Worm (Caenorhabditis elegans) whole organism, dauer: Measurements from ENCODE around the gene dod-22.

Experiments
- unc-62 ChIP-seq: sonication (generic microtip); optimal IDR thresholded peaks from 2 replicates; lab custom pipeline; 2017; ENCODE audit warnings: missing biosample characterization, missing genetic modification reagents, missing genetic modification characterization

Gene dod-22

DNA sequence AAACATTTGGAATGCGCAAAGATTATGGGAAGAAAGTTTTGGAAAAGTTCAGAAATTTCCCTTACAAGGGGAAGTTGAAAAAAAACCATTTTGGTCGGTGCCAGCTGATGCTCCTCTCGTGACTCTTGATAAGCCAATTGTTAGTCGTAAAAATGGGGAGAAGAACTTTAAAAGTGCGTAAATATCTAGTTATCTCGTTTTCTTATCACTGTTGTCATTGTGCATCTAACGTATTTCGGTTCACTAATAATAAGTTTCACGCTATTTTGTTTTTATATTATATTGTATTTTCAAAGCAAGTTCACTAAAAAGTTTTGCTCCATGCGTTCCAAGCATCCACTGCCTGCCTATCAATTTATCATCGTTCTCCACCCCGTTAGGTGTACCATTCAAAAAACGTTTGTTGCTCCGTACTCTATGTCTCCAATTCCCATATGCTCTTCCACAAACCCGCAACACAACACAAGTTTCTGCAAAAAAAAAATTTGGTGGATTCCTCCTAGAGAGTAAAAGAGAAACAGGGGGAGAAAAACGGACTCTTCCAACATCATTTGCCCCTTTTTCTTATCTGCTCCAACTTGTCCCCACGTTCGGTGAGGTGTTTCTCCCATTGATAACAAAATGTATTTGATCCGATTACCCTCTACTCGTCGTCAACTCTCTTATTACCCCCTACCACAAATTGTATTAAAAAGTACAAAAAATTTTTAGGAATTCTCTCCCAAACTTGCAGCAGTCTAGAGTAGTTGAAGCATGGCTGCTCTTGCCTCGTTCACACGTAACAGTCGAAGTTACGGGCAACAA lies 43.4 kb downstream of the dod-22 start, which contains the start of gene mbk-2:
mbk-2 (plus strand) TSS at position 754 of the 804 bp plus-strand sequence.
- no peak for TF ChIP-seq unc-62 (GFP tag; lab: Kevin White, UChicago)

DNA sequence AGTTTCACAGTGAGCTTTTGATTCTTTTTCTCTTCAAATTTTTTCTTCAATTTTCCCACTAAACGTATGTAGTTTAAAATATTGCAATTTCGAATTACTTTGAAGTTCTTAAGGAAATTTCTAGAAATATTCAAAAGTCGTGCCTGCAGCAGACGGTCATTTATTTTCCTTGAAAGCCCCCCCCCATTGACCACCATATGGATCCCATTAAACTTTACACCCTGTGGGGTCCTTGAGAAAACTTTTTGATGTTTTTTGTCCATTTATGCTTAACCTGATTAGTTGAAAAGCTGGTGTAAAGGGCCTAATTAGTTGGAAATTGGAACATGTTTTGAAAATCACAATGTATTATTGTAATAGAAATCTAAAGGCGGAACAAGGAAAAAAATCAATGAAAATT lies 44.3 kb downstream of the dod-22 start:
- no peak for TF ChIP-seq unc-62 (GFP tag; lab: Kevin White, UChicago)

DNA sequence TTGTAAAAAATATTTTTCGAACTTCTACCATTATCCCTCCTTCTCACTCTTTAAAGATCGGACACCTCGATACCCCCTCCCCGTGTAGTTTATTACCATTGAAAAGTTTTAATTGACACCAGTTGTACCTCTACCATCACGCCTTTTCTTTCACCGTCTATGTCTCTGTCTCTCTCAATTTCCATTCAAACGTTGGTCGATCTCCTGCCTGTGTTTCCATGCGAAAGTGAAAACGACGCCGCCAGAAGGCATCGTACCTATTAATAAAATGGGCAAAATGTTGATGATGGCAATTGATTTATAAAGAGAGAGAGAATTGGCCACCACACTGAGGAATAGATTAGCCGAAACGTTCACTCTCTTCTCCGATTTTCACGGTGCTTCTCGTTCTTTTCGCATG lies 48.1 kb downstream of the dod-22 start:
- TF ChIP-seq unc-62 (GFP tag; lab: Kevin White, UChicago), result no peak

ce11 chrIV:13013711-13014341 lies 48.7 kb downstream of the dod-22 start:
- TF ChIP-seq unc-62 (GFP tag; lab: Kevin White, UChicago), result no peak

DNA sequence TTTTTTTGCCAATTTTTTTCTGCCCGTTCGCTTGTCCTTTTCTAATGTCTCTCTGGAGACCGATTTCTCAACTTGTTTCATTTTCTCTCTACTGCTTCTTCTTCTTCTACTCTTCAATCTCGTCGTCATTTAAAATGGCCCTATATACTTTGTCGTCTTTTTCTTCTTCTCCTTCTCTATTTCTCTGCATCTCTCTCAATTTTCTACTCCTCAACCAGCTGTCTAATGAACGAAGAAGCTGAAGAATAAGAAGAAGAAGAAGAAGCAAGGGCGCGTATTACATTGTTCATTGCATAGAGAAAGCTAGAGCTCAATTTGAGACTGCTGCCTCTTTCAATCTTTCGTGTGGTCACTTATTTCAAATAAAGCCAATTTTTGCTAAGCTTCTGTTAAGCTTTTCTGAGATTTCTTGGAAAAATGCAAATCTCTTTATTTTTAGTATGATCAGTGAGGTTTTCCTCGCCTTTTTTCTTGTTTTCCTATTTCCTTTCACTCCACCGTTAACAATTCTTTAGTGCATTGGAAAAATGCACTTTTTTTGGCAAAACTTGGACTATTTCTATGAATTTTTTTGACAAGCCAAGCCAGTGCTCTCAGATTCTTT lies 50.7 kb downstream of the dod-22 start:
- no peak for TF ChIP-seq unc-62 (GFP tag; lab: Kevin White, UChicago)

DNA sequence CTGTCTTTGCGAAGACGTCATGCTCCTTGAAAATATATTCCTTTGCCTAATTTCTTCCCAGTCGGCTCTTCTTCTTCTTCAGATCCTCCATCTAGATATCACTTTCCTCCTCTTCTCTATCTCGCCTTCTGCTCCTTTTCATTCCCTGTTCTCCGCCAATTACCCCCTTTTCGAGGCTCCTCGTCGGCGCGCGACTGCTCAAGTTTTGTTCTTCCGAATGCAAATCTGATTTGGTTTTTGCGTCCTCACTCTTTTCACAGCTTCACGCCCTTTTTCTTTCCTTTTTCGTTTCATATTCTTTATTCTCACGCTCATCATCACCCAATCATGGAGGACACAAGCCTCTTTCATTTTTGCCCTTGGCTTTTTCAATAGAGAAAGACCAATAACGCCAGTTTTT lies 51.6 kb downstream of the dod-22 start:
- no peak for TF ChIP-seq unc-62 (GFP tag; lab: Kevin White, UChicago)
